Worm (Caenorhabditis elegans): ENCODE data around the gene lst-6.

DNA sequence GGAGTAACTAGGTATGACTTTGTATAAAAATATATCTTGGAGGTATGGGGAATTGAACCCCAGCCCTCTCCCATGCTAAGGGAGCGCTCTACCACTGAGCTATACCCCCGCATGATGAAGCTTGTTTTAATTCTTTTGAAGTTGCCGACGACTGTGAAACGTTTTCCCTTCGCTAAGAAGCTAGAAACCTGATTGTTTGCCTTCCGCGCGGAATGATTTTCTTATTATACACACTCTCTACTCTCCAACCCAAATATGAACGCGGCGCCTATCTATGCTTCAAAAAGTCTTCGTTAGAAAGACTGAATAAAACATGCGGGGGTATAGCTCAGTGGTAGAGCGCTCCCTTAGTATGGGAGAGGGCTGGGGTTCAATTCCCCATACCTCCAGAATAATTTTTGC, 19.4 kb downstream of the lst-6 start:
- TF ChIP-seq nhr-12 (tag; optimal IDR thresholded peaks at IDR 0.05) (no peak), nhr-237 (tag; optimal IDR thresholded peaks at IDR 0.05) (no peak), elt-3 (tag; optimal IDR thresholded peaks at IDR 0.05) (no peak), mdl-1 (tag; optimal IDR thresholded peaks at IDR 0.05) (no peak), nhr-11 (tag; optimal IDR thresholded peaks at IDR 0.05) (no peak), R02D3.7 (tag; optimal IDR thresholded peaks at IDR 0.05) (no peak)

Measured in whole organism, L2 larva.